Fruit fly (Drosophila melanogaster) whole organism, embryonic: ENCODE measurements around the gene U2af50.

Experiments
- CG10267 ChIP-seq: fragments of 200-800 bp; sonication (Bioruptor generic); optimal IDR thresholded peaks from 2 replicates; lab custom pipeline; 2018; ENCODE audit warnings: missing biosample characterization, mild to moderate bottlenecking, missing genetic modification characterization, moderate library complexity
- CG10431 ChIP-seq: fragments of 200-800 bp; sonication (Bioruptor generic); optimal IDR thresholded peaks from 3 replicates; lab custom pipeline; 2018; ENCODE audit warnings: missing biosample characterization, mild to moderate bottlenecking, missing genetic modification characterization
- CG11247 ChIP-seq: fragments of 200-800 bp; sonication (Bioruptor generic); IDR thresholded peaks from 2 replicates; pipeline ENCODE4 v1.3.6; 2022; ENCODE audit warnings: missing biosample characterization, missing genetic modification characterization
- CG12071 ChIP-seq: fragments of 200-800 bp; sonication (Bioruptor generic); optimal IDR thresholded peaks from 3 replicates; lab custom pipeline; 2018; ENCODE audit warnings: missing biosample characterization, mild to moderate bottlenecking, missing genetic modification characterization
- CG12299 ChIP-seq: fragments of 200-800 bp; sonication (Bioruptor generic); optimal IDR thresholded peaks from 2 replicates; lab custom pipeline; 2018; ENCODE audit warnings: missing biosample characterization, mild to moderate bottlenecking, missing genetic modification characterization
- CG12942 ChIP-seq: fragments of 200-800 bp; sonication (Bioruptor generic); optimal IDR thresholded peaks from 3 replicates; lab custom pipeline; 2016; ENCODE audit warnings: missing biosample characterization, missing genetic modification characterization
- CG14860 ChIP-seq: fragments of 200-800 bp; sonication (Bioruptor generic); IDR thresholded peaks from 3 replicates; pipeline ENCODE4 v1.3.6; 2022; ENCODE audit warnings: missing biosample characterization, missing genetic modification characterization; ENCODE audit not compliant: partially characterized antibody
- CG14965 ChIP-seq: fragments of 200-800 bp; sonication (Bioruptor generic); optimal IDR thresholded peaks from 2 replicates; lab custom pipeline; 2016; ENCODE audit warnings: missing biosample characterization, missing genetic modification characterization, borderline replicate concordance
- CG16815 ChIP-seq: fragments of 200-800 bp; sonication (Bioruptor generic); optimal IDR thresholded peaks from 3 replicates; lab custom pipeline; 2017; ENCODE audit warnings: missing biosample characterization, mild to moderate bottlenecking, missing genetic modification characterization
- CG17361 ChIP-seq: fragments of 200-800 bp; sonication (Bioruptor generic); IDR thresholded peaks from 3 replicates; pipeline ENCODE4 v1.3.6; 2022; ENCODE audit warnings: missing biosample characterization, missing genetic modification characterization
- CG2712 ChIP-seq: fragments of 200-800 bp; optimal IDR thresholded peaks from 3 replicates; lab custom pipeline; 2019; ENCODE audit warnings: missing biosample characterization, mild to moderate bottlenecking, missing genetic modification characterization, moderate library complexity
- CG30020 ChIP-seq: fragments of 200-800 bp; optimal IDR thresholded peaks from 2 replicates; lab custom pipeline; 2019; ENCODE audit warnings: missing biosample characterization, mild to moderate bottlenecking, missing genetic modification characterization, moderate library complexity
- CG30431 ChIP-seq: fragments of 200-800 bp; sonication (Bioruptor generic); optimal IDR thresholded peaks from 2 replicates; lab custom pipeline; 2017; ENCODE audit warnings: missing biosample characterization, missing genetic modification characterization
- CG3065 ChIP-seq: fragments of 200-800 bp; sonication (Bioruptor generic); optimal IDR thresholded peaks from 2 replicates; lab custom pipeline; 2016; ENCODE audit warnings: missing biosample characterization, missing genetic modification characterization
- CG31441 ChIP-seq: fragments of 200-800 bp; sonication (Bioruptor generic); IDR thresholded peaks from 2 replicates; pipeline ENCODE4 v1.3.6; 2022; ENCODE audit warnings: missing biosample characterization, missing genetic modification characterization
- CG32532 ChIP-seq: fragments of 200-800 bp; sonication (Bioruptor generic); IDR thresholded peaks from 2 replicates; pipeline ENCODE4 v1.3.6; 2022; ENCODE audit warnings: missing biosample characterization, missing genetic modification characterization
- CG6683 ChIP-seq: fragments of 200-800 bp; sonication (Bioruptor generic); optimal IDR thresholded peaks from 2 replicates; lab custom pipeline; 2017; ENCODE audit warnings: missing biosample characterization, mild to moderate bottlenecking, missing genetic modification characterization, missing genetic modification reagents
- CG6689 ChIP-seq: fragments of 200-800 bp; sonication (Bioruptor generic); IDR thresholded peaks from 2 replicates; pipeline ENCODE4 v1.3.6; 2022; ENCODE audit warnings: missing biosample characterization, missing genetic modification characterization
- CHES-1-like ChIP-seq: fragments of 200-800 bp; sonication (Bioruptor generic); optimal IDR thresholded peaks from 2 replicates; lab custom pipeline; 2016; ENCODE audit warnings: missing biosample characterization, missing genetic modification characterization
- D19B ChIP-seq: fragments of 200-800 bp; sonication (Bioruptor generic); optimal IDR thresholded peaks from 2 replicates; lab custom pipeline; 2017; ENCODE audit warnings: missing biosample characterization, mild to moderate bottlenecking, missing genetic modification characterization
- Deaf1 ChIP-seq: fragments of 200-800 bp; optimal IDR thresholded peaks from 3 replicates; lab custom pipeline; 2019; ENCODE audit warnings: missing biosample characterization, mild to moderate bottlenecking, missing genetic modification characterization, moderate library complexity
- Dfd ChIP-seq, 2 experiments: fragments of >200 bp; optimal IDR thresholded peaks; 2 replicates each; lab custom pipeline; 2017; ENCODE audit warnings: missing biosample characterization in 2 of 2, missing genetic modification characterization in 2 of 2
- Dp ChIP-seq: fragments of 200-800 bp; sonication (Bioruptor generic); optimal IDR thresholded peaks from 2 replicates; lab custom pipeline; 2018; ENCODE audit warnings: missing biosample characterization, mild to moderate bottlenecking, missing genetic modification characterization, moderate library complexity
- Dref ChIP-seq: fragments of 200-800 bp; sonication (Bioruptor generic); IDR thresholded peaks from 2 replicates; pipeline ENCODE4 v1.3.6; 2022; ENCODE audit warnings: missing biosample characterization, missing genetic modification characterization
- Ets65A ChIP-seq: fragments of 200-800 bp; sonication (Bioruptor generic); peaks from one replicate; lab custom pipeline; 2016; ENCODE audit warnings: missing biosample characterization, missing genetic modification characterization
- Gug ChIP-seq: fragments of 200-800 bp; sonication (Bioruptor generic); IDR thresholded peaks from 4 replicates; pipeline ENCODE4 v1.3.6; 2022; ENCODE audit warnings: missing biosample characterization, missing genetic modification characterization
- Hmx ChIP-seq: fragments of 200-800 bp; sonication (Bioruptor generic); optimal IDR thresholded peaks from 2 replicates; lab custom pipeline; 2016; ENCODE audit warnings: missing biosample characterization, missing genetic modification characterization
- Hsf ChIP-seq: fragments of 200-800 bp; sonication (Bioruptor generic); optimal IDR thresholded peaks from 3 replicates; lab custom pipeline; 2016; ENCODE audit warnings: missing biosample characterization, missing genetic modification characterization
- Lhr ChIP-seq: fragments of 200-800 bp; sonication (Bioruptor generic); optimal IDR thresholded peaks from 3 replicates; lab custom pipeline; 2017; ENCODE audit warnings: mild to moderate bottlenecking, missing biosample characterization, missing genetic modification reagents, missing genetic modification characterization
- MESR4 ChIP-seq: fragments of 200-800 bp; sonication (Bioruptor generic); optimal IDR thresholded peaks from 2 replicates; lab custom pipeline; 2018; ENCODE audit warnings: missing biosample characterization, mild to moderate bottlenecking, missing genetic modification characterization, moderate library complexity
- Oli ChIP-seq: fragments of 200-800 bp; sonication (Bioruptor generic); optimal IDR thresholded peaks from 2 replicates; lab custom pipeline; 2018; ENCODE audit warnings: missing biosample characterization, mild to moderate bottlenecking, missing genetic modification characterization, moderate library complexity
- Spps ChIP-seq: fragments of 200-800 bp; sonication (Bioruptor generic); optimal IDR thresholded peaks from 2 replicates; lab custom pipeline; 2018; ENCODE audit warnings: missing biosample characterization, mild to moderate bottlenecking, missing genetic modification characterization
- ac ChIP-seq: fragments of 200-800 bp; sonication (Bioruptor generic); optimal IDR thresholded peaks from 3 replicates; lab custom pipeline; 2017; ENCODE audit warnings: missing biosample characterization, mild to moderate bottlenecking, missing genetic modification characterization
- aop ChIP-seq: fragments of 200-800 bp; sonication (Bioruptor generic); IDR thresholded peaks from 2 replicates; pipeline ENCODE4 v1.3.6; 2022; ENCODE audit warnings: missing biosample characterization, missing genetic modification characterization
- az2 ChIP-seq: fragments of 200-800 bp; sonication (Bioruptor generic); optimal IDR thresholded peaks from 3 replicates; lab custom pipeline; 2016; ENCODE audit warnings: missing biosample characterization, missing genetic modification characterization
- bigmax ChIP-seq: fragments of 200-800 bp; sonication (Bioruptor generic); optimal IDR thresholded peaks from 2 replicates; lab custom pipeline; 2018; ENCODE audit warnings: missing biosample characterization, mild to moderate bottlenecking, missing genetic modification characterization
- chinmo ChIP-seq: fragments of 200-800 bp; sonication (Bioruptor generic); IDR thresholded peaks from 4 replicates; pipeline ENCODE4 v1.3.6; 2022; ENCODE audit warnings: missing biosample characterization, missing genetic modification characterization; ENCODE audit not compliant: partially characterized antibody
- corto ChIP-seq: fragments of 200-800 bp; sonication (Bioruptor generic); optimal IDR thresholded peaks from 2 replicates; lab custom pipeline; 2016; ENCODE audit warnings: missing biosample characterization, mild to moderate bottlenecking, missing genetic modification characterization, moderate library complexity
- dm ChIP-seq: fragments of 200-800 bp; sonication (Bioruptor generic); optimal IDR thresholded peaks from 3 replicates; lab custom pipeline; 2016; ENCODE audit warnings: missing biosample characterization, missing genetic modification characterization
- eve ChIP-seq, 2 experiments: fragments of >200 bp; optimal IDR thresholded peaks; 2 replicates each; lab custom pipeline; 2017; ENCODE audit warnings: missing biosample characterization in 2 of 2, missing genetic modification characterization in 2 of 2
- fd64A ChIP-seq: fragments of 200-800 bp; sonication (Bioruptor generic); optimal IDR thresholded peaks from 3 replicates; lab custom pipeline; 2018; ENCODE audit warnings: missing biosample characterization, mild to moderate bottlenecking, missing genetic modification characterization
- gt ChIP-seq: fragments of 200-800 bp; sonication (Bioruptor generic); IDR thresholded peaks from 2 replicates; pipeline ENCODE4 v1.3.6; 2022; ENCODE audit warnings: missing biosample characterization, missing genetic modification characterization
- her ChIP-seq: fragments of 200-800 bp; sonication (Bioruptor generic); optimal IDR thresholded peaks from 2 replicates; lab custom pipeline; 2016; ENCODE audit warnings: missing biosample characterization, missing genetic modification characterization
- hth ChIP-seq: fragments of >200 bp; optimal IDR thresholded peaks from 2 replicates; lab custom pipeline; 2017; ENCODE audit warnings: inconsistent platforms
- lilli ChIP-seq: fragments of 200-800 bp; sonication (Bioruptor generic); optimal IDR thresholded peaks from 3 replicates; lab custom pipeline; 2016; ENCODE audit warnings: missing biosample characterization, missing genetic modification characterization
- nerfin-2 ChIP-seq: fragments of 200-800 bp; sonication (Bioruptor generic); IDR thresholded peaks from 2 replicates; pipeline ENCODE4 v1.3.6; 2022; ENCODE audit warnings: missing biosample characterization, missing genetic modification characterization; ENCODE audit not compliant: partially characterized antibody
- ranshi ChIP-seq: fragments of 200-800 bp; sonication (Bioruptor generic); IDR thresholded peaks from 2 replicates; pipeline ENCODE4 v1.3.6; 2022; ENCODE audit warnings: missing biosample characterization, missing genetic modification characterization
- repo ChIP-seq: fragments of 200-800 bp; sonication (Bioruptor generic); optimal IDR thresholded peaks from 2 replicates; lab custom pipeline; 2016; ENCODE audit warnings: missing biosample characterization, missing genetic modification characterization
- sisA ChIP-seq: fragments of 200-800 bp; sonication (Bioruptor generic); IDR thresholded peaks from 2 replicates; pipeline ENCODE4 v1.3.6; 2022; ENCODE audit warnings: missing biosample characterization, missing genetic modification characterization
- tna ChIP-seq: fragments of 200-800 bp; sonication (Bioruptor generic); IDR thresholded peaks from 2 replicates; pipeline ENCODE4 v1.3.6; 2022; ENCODE audit warnings: missing biosample characterization, missing genetic modification characterization; ENCODE audit not compliant: partially characterized antibody
- tup ChIP-seq: fragments of 200-800 bp; sonication (Bioruptor generic); optimal IDR thresholded peaks from 2 replicates; lab custom pipeline; 2016; ENCODE audit warnings: missing biosample characterization, mild to moderate bottlenecking, missing genetic modification characterization, moderate library complexity

The U2af50 gene

dm6 chrX:16318858-16319557 lies 39.8 kb downstream of the U2af50 start (continued):
- TF ChIP-seq CG12299 (no peak), Oli (tag; lab: Kevin White, UChicago) (no peak), CG11247 (no peak), CG3065 (GFP tag; lab: Kevin White, UChicago) (no peak), CG6689 (no peak), sisA (GFP tag; lab: Robert Waterston, UW) (no peak), Gug (GFP tag; lab: Robert Waterston, UW) (no peak), CG30431 (GFP tag; lab: Kevin White, UChicago) (no peak), Hmx (no peak), CG14860 (GFP tag; lab: Robert Waterston, UW) (no peak), eve (GFP tag; optimal IDR thresholded peaks at IDR 0.05; lab: Kevin White, UChicago) (no peak), CG2712 (tag; lab: Kevin White, UChicago) (no peak), Lhr (GFP tag; lab: Kevin White, UChicago) (no peak), CG12942 (GFP tag; lab: Kevin White, UChicago) (no peak), hth (lab: Kevin White, UChicago) (no peak), ac (GFP tag; lab: Kevin White, UChicago) (no peak), Hsf (no peak), nerfin-2 (GFP tag; lab: Robert Waterston, UW) (no peak), repo (GFP tag; lab: Kevin White, UChicago) (no peak), CG17361 (0 out of 3 replicates have a peak, but pooled peaks have one; percentile 7), CG12071 (no peak), dm (GFP tag; lab: Kevin White, UChicago) (peak; percentile 71), MESR4 (GFP tag; lab: Kevin White, UChicago) (peak; percentile 50), Ets65A (no peak), CHES-1-like (no peak), gt (GFP tag; lab: Robert Waterston, UW) (no peak), chinmo (GFP tag; lab: Robert Waterston, UW) (peak; percentile 99), CG6683 (no peak), CG16815 (GFP tag; lab: Kevin White, UChicago) (no peak), lilli (GFP tag; lab: Kevin White, UChicago) (no peak), az2 (no peak), Deaf1 (tag; lab: Kevin White, UChicago) (peak; percentile 39), her (GFP tag; lab: Kevin White, UChicago) (no peak), Spps (no peak), Dfd (GFP tag; optimal IDR thresholded peaks at IDR 0.05; lab: Kevin White, UChicago) (no peak), CG31441 (GFP tag; lab: Robert Waterston, UW) (no peak), tup (no peak), Dp (GFP tag; lab: Kevin White, UChicago) (no peak), corto (GFP tag; lab: Kevin White, UChicago) (peak; percentile 38), CG32532 (GFP tag; lab: Robert Waterston, UW) (no peak), bigmax (peak; percentile 99), D19B (GFP tag; lab: Kevin White, UChicago) (no peak), CG10431 (GFP tag; lab: Kevin White, UChicago) (no peak), ranshi (GFP tag; lab: Robert Waterston, UW) (no peak), aop (GFP tag; lab: Robert Waterston, UW) (no peak), Dref (no peak), fd64A (GFP tag; lab: Kevin White, UChicago) (no peak), CG14965 (GFP tag; lab: Kevin White, UChicago) (no peak), CG10267 (no peak), tna (GFP tag; lab: Robert Waterston, UW) (no peak), CG30020 (tag; lab: Kevin White, UChicago) (peak; percentile 79)
